Fruit fly (Drosophila melanogaster) whole organism, pupa: ENCODE results near the gene CG15399.

Source experiments
- CG10348 ChIP-seq: fragments of 200-800 bp; sonication (Bioruptor generic); IDR thresholded peaks from 2 replicates; pipeline ENCODE4 v1.3.6; 2022; ENCODE audit warnings: missing biosample characterization, missing genetic modification characterization
- CG12605 ChIP-seq: fragments of 200-800 bp; sonication (Bioruptor generic); IDR thresholded peaks from 2 replicates; pipeline ENCODE4 v1.3.6; 2022; ENCODE audit warnings: missing biosample characterization, missing genetic modification characterization
- CG13204 ChIP-seq: fragments of 200-800 bp; sonication (Bioruptor generic); optimal IDR thresholded peaks from 2 replicates; lab custom pipeline; 2018; ENCODE audit warnings: missing biosample characterization, mild to moderate bottlenecking, missing genetic modification characterization, moderate library complexity
- CG14655 ChIP-seq: fragments of 200-800 bp; sonication (Bioruptor generic); optimal IDR thresholded peaks from 3 replicates; lab custom pipeline; 2017; ENCODE audit warnings: mild to moderate bottlenecking, missing biosample characterization, missing genetic modification reagents, missing genetic modification characterization
- CG15710 ChIP-seq: fragments of 200-800 bp; sonication (Bioruptor generic); optimal IDR thresholded peaks from 2 replicates; lab custom pipeline; 2018; ENCODE audit warnings: missing biosample characterization, mild to moderate bottlenecking, missing genetic modification characterization, moderate library complexity
- CG17806 ChIP-seq: fragments of 200-800 bp; sonication (Bioruptor generic); optimal IDR thresholded peaks from 2 replicates; lab custom pipeline; 2018; ENCODE audit warnings: missing biosample characterization, mild to moderate bottlenecking, missing genetic modification characterization, moderate library complexity
- CG32121 ChIP-seq: fragments of 200-800 bp; sonication (Bioruptor generic); IDR thresholded peaks from 2 replicates; pipeline ENCODE4 v1.3.6; 2022; ENCODE audit warnings: missing biosample characterization, missing genetic modification characterization
- CG8159 ChIP-seq: fragments of 200-800 bp; sonication (Bioruptor generic); optimal IDR thresholded peaks from 3 replicates; lab custom pipeline; 2018; ENCODE audit warnings: missing biosample characterization, mild to moderate bottlenecking, missing genetic modification characterization, moderate library complexity
- CG8301 ChIP-seq: fragments of 200-800 bp; sonication (Bioruptor generic); optimal IDR thresholded peaks from 2 replicates; lab custom pipeline; 2018; ENCODE audit warnings: missing biosample characterization, mild to moderate bottlenecking, missing genetic modification characterization
- EcR ChIP-seq: fragments of 200-800 bp; sonication (Bioruptor generic); optimal IDR thresholded peaks from 3 replicates; lab custom pipeline; 2019; ENCODE audit warnings: missing biosample characterization, missing genetic modification characterization, mild to moderate bottlenecking, moderate library complexity, missing genetic modification reagents
- Pif1A ChIP-seq: fragments of 200-800 bp; sonication (Bioruptor generic); optimal IDR thresholded peaks from 3 replicates; lab custom pipeline; 2016; ENCODE audit warnings: missing biosample characterization, missing genetic modification characterization
- Pif1B ChIP-seq: fragments of 200-800 bp; sonication (Bioruptor generic); optimal IDR thresholded peaks from 3 replicates; lab custom pipeline; 2016; ENCODE audit warnings: missing biosample characterization, missing genetic modification characterization
- gl ChIP-seq: fragments of 200-800 bp; sonication (Bioruptor generic); optimal IDR thresholded peaks from 2 replicates; lab custom pipeline; 2018; ENCODE audit warnings: missing biosample characterization, mild to moderate bottlenecking, missing genetic modification characterization
- rn ChIP-seq: fragments of 200-800 bp; sonication (Bioruptor generic); IDR thresholded peaks from 2 replicates; pipeline ENCODE4 v1.3.6; 2022; ENCODE audit warnings: missing biosample characterization, missing genetic modification characterization

dm6 chr2L:2752460-2753411 lies 18.8 kb downstream of the CG15399 start, which contains the start of gene Pgk:
- TF ChIP-seq gl (no peak), EcR (peak; percentile 28), CG8301 (tag; lab: Kevin White, UChicago) (peak; percentile 48), CG14655 (GFP tag; lab: Kevin White, UChicago) (peak; percentile 57), CG8159 (tag; lab: Kevin White, UChicago) (no peak), CG17806 (peak; percentile 52), Pif1A (GFP tag; lab: Kevin White, UChicago) (peak; percentile 78), CG13204 (GFP tag; lab: Kevin White, UChicago) (peak; percentile 20), rn (GFP tag; lab: Robert Waterston, UW) (no peak), CG10348 (no peak), CG32121 (no peak), CG15710 (tag; lab: Kevin White, UChicago) (peak; percentile 37), CG12605 (no peak), Pif1B (GFP tag; lab: Kevin White, UChicago) (peak; percentile 74)
